Worm (Caenorhabditis elegans) whole organism, L1 larva: ENCODE data around the gene uvs-1.

Experiments used
- fkh-8 ChIP-seq: sonication (generic microtip); optimal IDR thresholded peaks from 2 replicates; lab custom pipeline; 2016; ENCODE audit warnings: mild to moderate bottlenecking, missing genetic modification characterization, missing compliant biosample characterization
- ztf-11 ChIP-seq, 2 experiments: sonication (generic microtip); optimal IDR thresholded peaks; 2 replicates each; lab custom pipeline; 2016 to 2017; ENCODE audit warnings: missing genetic modification characterization in 2 of 2, missing biosample characterization in 1 of 2, missing compliant biosample characterization in 1 of 2

- TF ChIP-seq ztf-11 (tag; optimal IDR thresholded peaks at IDR 0.05; lab: Kevin White, UChicago) (no peak), fkh-8 (tag; lab: Kevin White, UChicago) (no peak)
Observed at ce11 chrV:7785117-7785516, 18.9 kb downstream of the uvs-1 start, which contains the start of gene C26F1.1.
